Worm (Caenorhabditis elegans) whole organism, late embryonic: ENCODE data around the gene ins-5.

ENCODE experiments used
- C08G9.2 ChIP-seq: sonication (generic microtip); optimal IDR thresholded peaks from 2 replicates; lab custom pipeline; 2016; ENCODE audit warnings: mild to moderate bottlenecking, missing genetic modification characterization, moderate library complexity, missing compliant biosample characterization
- Y22D7AL.16 ChIP-seq: sonication (generic microtip); optimal IDR thresholded peaks from 2 replicates; lab custom pipeline; 2016; ENCODE audit warnings: missing genetic modification characterization, missing compliant biosample characterization
- ceh-18 ChIP-seq: sonication (generic microtip); optimal IDR thresholded peaks from 2 replicates; lab custom pipeline; 2016; ENCODE audit warnings: missing genetic modification characterization, missing compliant biosample characterization
- ceh-30 ChIP-seq: fragments of 150-350 bp; optimal IDR thresholded peaks from 2 replicates; lab custom pipeline; 2014; ENCODE audit warnings: missing biosample characterization, missing genetic modification characterization
- ceh-48 ChIP-seq: sonication (generic microtip); optimal IDR thresholded peaks from 2 replicates; lab custom pipeline; 2016; ENCODE audit warnings: missing genetic modification characterization, inconsistent platforms, missing compliant biosample characterization
- ceh-9 ChIP-seq: sonication (generic microtip); optimal IDR thresholded peaks from 2 replicates; lab custom pipeline; 2016; ENCODE audit warnings: mild to moderate bottlenecking, missing genetic modification characterization, inconsistent platforms, missing compliant biosample characterization
- dmd-4 ChIP-seq: sonication (generic microtip); optimal IDR thresholded peaks from 2 replicates; lab custom pipeline; 2016; ENCODE audit warnings: borderline replicate concordance, missing genetic modification characterization, missing compliant biosample characterization
- dve-1 ChIP-seq: sonication (generic microtip); optimal IDR thresholded peaks from 2 replicates; lab custom pipeline; 2017; ENCODE audit warnings: antibody characterized with exemption, mild to moderate bottlenecking, missing genetic modification characterization, missing compliant biosample characterization
- elt-2 ChIP-seq: sonication (generic microtip); optimal IDR thresholded peaks from 2 replicates; lab custom pipeline; 2016; ENCODE audit warnings: missing genetic modification reagents, missing genetic modification characterization, missing compliant biosample characterization
- elt-4 ChIP-seq: sonication (generic microtip); optimal IDR thresholded peaks from 2 replicates; lab custom pipeline; 2016; ENCODE audit warnings: missing genetic modification characterization, missing compliant biosample characterization
- eyg-1 ChIP-seq: sonication (generic microtip); optimal IDR thresholded peaks from 2 replicates; lab custom pipeline; 2016; ENCODE audit warnings: missing genotype, missing genetic modification characterization, missing compliant biosample characterization
- fax-1 ChIP-seq: sonication (generic microtip); optimal IDR thresholded peaks from 2 replicates; lab custom pipeline; 2016; ENCODE audit warnings: missing genotype, missing genetic modification characterization, missing compliant biosample characterization
- fkh-6 ChIP-seq: sonication (generic microtip); optimal IDR thresholded peaks from 2 replicates; lab custom pipeline; 2016; ENCODE audit warnings: missing genetic modification characterization, missing compliant biosample characterization
- gmeb-2 ChIP-seq: sonication (generic microtip); optimal IDR thresholded peaks from 2 replicates; lab custom pipeline; 2016; ENCODE audit warnings: missing genetic modification characterization, inconsistent platforms, missing compliant biosample characterization
- hlh-13 ChIP-seq: fragments of 200-800 bp; sonication (Bioruptor generic); optimal IDR thresholded peaks from 2 replicates; lab custom pipeline; 2018; ENCODE audit warnings: mild to moderate bottlenecking, missing genetic modification characterization, missing compliant biosample characterization
- hlh-8 ChIP-seq: sonication (generic microtip); optimal IDR thresholded peaks from 2 replicates; lab custom pipeline; 2016; ENCODE audit warnings: missing genotype, missing genetic modification characterization, missing compliant biosample characterization
- madf-2 ChIP-seq: sonication (generic microtip); optimal IDR thresholded peaks from 2 replicates; lab custom pipeline; 2017; ENCODE audit warnings: missing genetic modification characterization, missing compliant biosample characterization
- mec-3 ChIP-seq: sonication (generic microtip); optimal IDR thresholded peaks from 2 replicates; lab custom pipeline; 2016; ENCODE audit warnings: borderline replicate concordance, missing genetic modification characterization, missing compliant biosample characterization
- nhr-232 ChIP-seq: sonication (generic microtip); optimal IDR thresholded peaks from 2 replicates; lab custom pipeline; 2016; ENCODE audit warnings: missing genetic modification characterization, missing compliant biosample characterization
- npax-4 ChIP-seq: sonication (generic microtip); optimal IDR thresholded peaks from 2 replicates; lab custom pipeline; 2016; ENCODE audit warnings: missing genetic modification characterization, missing compliant biosample characterization
- odd-2 ChIP-seq: sonication (generic microtip); optimal IDR thresholded peaks from 2 replicates; lab custom pipeline; 2017; ENCODE audit warnings: antibody characterized with exemption, mild to moderate bottlenecking, missing genetic modification characterization, missing compliant biosample characterization
- pag-3 ChIP-seq: sonication (generic microtip); optimal IDR thresholded peaks from 2 replicates; lab custom pipeline; 2016; ENCODE audit warnings: missing compliant biosample characterization, missing genetic modification characterization, borderline replicate concordance
- pat-9 ChIP-seq: fragments of 200-800 bp; sonication (Bioruptor generic); optimal IDR thresholded peaks from 2 replicates; lab custom pipeline; 2018; ENCODE audit warnings: mild to moderate bottlenecking, missing genetic modification characterization, moderate library complexity, missing compliant biosample characterization
- pha-2 ChIP-seq: sonication (generic microtip); optimal IDR thresholded peaks from 2 replicates; lab custom pipeline; 2017; ENCODE audit warnings: mild to moderate bottlenecking, missing genetic modification characterization, missing compliant biosample characterization
- pha-4 ChIP-seq: fragments of 150-350 bp; optimal IDR thresholded peaks from 2 replicates; lab custom pipeline; 2018; ENCODE audit warnings: missing biosample characterization, missing genetic modification reagents, missing genetic modification characterization
- pqm-1 ChIP-seq: sonication (generic microtip); optimal IDR thresholded peaks from 2 replicates; lab custom pipeline; 2016; ENCODE audit warnings: missing genetic modification characterization, missing compliant biosample characterization
- rnt-1 ChIP-seq: sonication (generic microtip); optimal IDR thresholded peaks from 2 replicates; lab custom pipeline; 2016; ENCODE audit warnings: missing genetic modification characterization, missing compliant biosample characterization
- sox-4 ChIP-seq: sonication (generic microtip); optimal IDR thresholded peaks from 2 replicates; lab custom pipeline; 2017; ENCODE audit warnings: mild to moderate bottlenecking, missing genetic modification characterization, inconsistent platforms, missing compliant biosample characterization
- tbx-2 ChIP-seq: sonication (generic microtip); optimal IDR thresholded peaks from 2 replicates; lab custom pipeline; 2016; ENCODE audit warnings: missing genetic modification characterization, missing compliant biosample characterization
- tbx-7 ChIP-seq: sonication (generic microtip); optimal IDR thresholded peaks from 2 replicates; lab custom pipeline; 2016; ENCODE audit warnings: missing genotype, missing genetic modification characterization, missing compliant biosample characterization
- unc-55 ChIP-seq: sonication (generic microtip); optimal IDR thresholded peaks from 2 replicates; lab custom pipeline; 2017; ENCODE audit warnings: missing biosample characterization, missing genetic modification reagents, missing genetic modification characterization
- unc-86 ChIP-seq: sonication (generic microtip); optimal IDR thresholded peaks from 2 replicates; lab custom pipeline; 2016; ENCODE audit warnings: missing genetic modification characterization, missing compliant biosample characterization

ins-5 gene

DNA sequence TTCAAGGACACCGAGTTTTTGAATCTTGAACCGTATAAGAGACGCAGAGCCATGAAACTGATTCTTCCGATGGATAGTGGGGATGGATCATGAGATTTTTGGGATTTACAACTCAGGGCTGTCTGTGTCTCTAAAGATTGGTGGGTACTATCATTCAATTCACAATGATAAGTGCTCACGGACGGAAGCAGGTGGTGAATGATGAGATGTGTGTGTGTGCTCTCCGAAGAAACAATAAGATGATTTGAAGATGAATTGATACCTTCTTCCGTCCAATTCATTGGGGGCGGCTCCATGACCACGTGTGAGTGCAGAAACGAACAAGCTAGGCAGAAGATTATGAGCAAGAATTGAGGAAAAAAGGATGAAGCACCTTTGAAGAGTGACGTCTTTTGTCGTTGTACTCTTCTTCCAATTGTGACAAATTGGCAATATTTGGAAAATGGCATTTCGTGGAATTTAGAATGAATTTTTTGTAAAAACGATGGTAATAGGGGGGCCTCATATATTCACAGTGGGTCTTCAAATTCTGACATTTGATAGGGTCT is 31.3 kb downstream of the ins-5 start:
- no peak for TF ChIP-seq elt-4 (tag; lab: Kevin White, UChicago)
- TF ChIP-seq tbx-7 (tag; lab: Kevin White, UChicago): no peak
- no peak for TF ChIP-seq ceh-30 (tag; lab: Kevin White, UChicago)
- TF ChIP-seq ceh-9 (tag; lab: Kevin White, UChicago): no peak
- no peak for TF ChIP-seq fax-1 (tag; lab: Kevin White, UChicago)
- TF ChIP-seq pha-2 (tag; lab: Kevin White, UChicago): no peak
- TF ChIP-seq sox-4 (tag; lab: Kevin White, UChicago): no peak
- TF ChIP-seq elt-2 (tag; lab: Kevin White, UChicago): no peak
- TF ChIP-seq npax-4 (tag; lab: Kevin White, UChicago): no peak
- TF ChIP-seq dve-1 (tag; lab: Kevin White, UChicago): no peak
- no peak for TF ChIP-seq dmd-4
- TF ChIP-seq pha-4 (tag; lab: Kevin White, UChicago): no peak
- TF ChIP-seq pqm-1 (tag; lab: Kevin White, UChicago): no peak
- peak; percentile 55 for TF ChIP-seq rnt-1 (tag; lab: Kevin White, UChicago)
- TF ChIP-seq pat-9 (tag; lab: Kevin White, UChicago): no peak
- no peak for TF ChIP-seq gmeb-2 (tag; lab: Kevin White, UChicago)
- TF ChIP-seq tbx-2 (tag; lab: Kevin White, UChicago): no peak
- no peak for TF ChIP-seq madf-2 (tag; lab: Kevin White, UChicago)
- TF ChIP-seq odd-2 (tag; lab: Kevin White, UChicago): no peak
- TF ChIP-seq mec-3 (tag; lab: Kevin White, UChicago): no peak
- TF ChIP-seq unc-55 (GFP tag; lab: Kevin White, UChicago): peak; percentile 66
- no peak for TF ChIP-seq hlh-8
- TF ChIP-seq ceh-18: peak; percentile 59
- TF ChIP-seq hlh-13: no peak

ce11 chrII:6031106-6031505 is 33.7 kb downstream of the ins-5 start, which contains the start of gene frpr-16:
Gene frpr-16, minus strand, starts transcription at chrII:6031206.
- no peak for TF ChIP-seq C08G9.2 (tag; lab: Kevin White, UChicago)

ce11 chrII:6043166-6043565 is 45.8 kb downstream of the ins-5 start, which contains the start of gene R12C12.10:
Gene R12C12.10, minus strand, starts transcription at chrII:6043266.
- TF ChIP-seq fkh-6 (tag; lab: Kevin White, UChicago) (no peak), ceh-48 (tag; lab: Kevin White, UChicago) (no peak), Y22D7AL.16 (tag; lab: Kevin White, UChicago) (no peak), nhr-232 (tag; lab: Kevin White, UChicago) (no peak), unc-86 (tag; lab: Kevin White, UChicago) (no peak), sox-4 (tag; lab: Kevin White, UChicago) (no peak)

ce11 chrII:6045048-6045447 is 47.7 kb downstream of the ins-5 start, which contains the start of gene R12C12.5:
Gene R12C12.5, minus strand, starts transcription at chrII:6045148.
- TF ChIP-seq elt-4 (tag; lab: Kevin White, UChicago) (no peak), tbx-2 (tag; lab: Kevin White, UChicago) (no peak), odd-2 (tag; lab: Kevin White, UChicago) (no peak), unc-86 (tag; lab: Kevin White, UChicago) (no peak), dmd-4 (no peak), pag-3 (no peak), eyg-1 (no peak)

DNA sequence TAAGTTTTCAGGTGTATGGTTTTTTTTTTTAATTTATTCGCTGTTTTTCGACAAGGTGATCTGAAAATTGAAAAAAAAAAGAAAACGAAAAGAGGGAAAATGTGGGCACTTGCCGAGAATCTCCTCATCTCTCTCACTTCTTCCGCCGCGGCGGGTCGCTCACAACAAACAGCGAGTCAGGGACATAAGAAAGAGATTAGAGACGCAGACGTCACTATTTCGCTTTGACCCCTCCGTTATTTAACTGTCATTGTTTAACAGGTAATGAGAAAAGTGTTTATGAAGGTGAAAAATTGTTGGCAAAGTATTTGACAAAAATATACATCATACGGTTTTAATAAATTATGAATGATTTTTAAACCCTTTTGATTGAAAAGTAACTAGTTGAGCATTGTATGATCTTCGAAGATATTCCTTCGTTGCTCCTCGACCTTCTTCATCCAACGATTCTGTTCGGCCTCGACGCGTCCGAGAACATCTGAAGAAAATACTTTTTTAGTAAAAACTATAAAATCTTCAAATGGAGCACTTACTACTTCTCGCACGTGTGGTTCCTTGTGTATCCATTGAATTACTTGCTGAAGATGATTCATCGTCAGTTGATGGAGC is 48.8 kb downstream of the ins-5 start:
- TF ChIP-seq ceh-30 (tag; lab: Kevin White, UChicago): no peak
- peak; percentile 6 for TF ChIP-seq ceh-18
- no peak for TF ChIP-seq odd-2 (tag; lab: Kevin White, UChicago)
